Fruit fly (Drosophila melanogaster) whole organism, larva: ENCODE results near the gene CG17075.
A peak's percentile ranks its signal among the peaks of the same experiment; 100 is the strongest.

Source experiments
- noc ChIP-seq: fragments of 200-800 bp; sonication (Bioruptor generic); optimal IDR thresholded peaks from 3 replicates; lab custom pipeline; 2019; ENCODE audit warnings: missing biosample characterization, mild to moderate bottlenecking, missing genetic modification characterization, moderate library complexity

The CG17075 gene

dm6 chr2L:267441-268089, at the start of gene CG17075:
Gene CG17075, minus strand, starts transcription at chr2L:267505.
- TF ChIP-seq noc (tag; lab: Kevin White, UChicago) = peak; percentile 68

dm6 chr2L:309812-310431, 42.6 kb upstream of the CG17075 start:
- TF ChIP-seq noc (tag; lab: Kevin White, UChicago) = no peak

dm6 chr2L:309177-309576, 41.9 kb upstream of the CG17075 start:
- peak; percentile 10 for TF ChIP-seq noc (tag; lab: Kevin White, UChicago)

dm6 chr2L:308194-308706, 40.9 kb upstream of the CG17075 start:
- no peak for TF ChIP-seq noc (tag; lab: Kevin White, UChicago)

dm6 chr2L:307129-307528, 39.8 kb upstream of the CG17075 start:
- TF ChIP-seq noc (tag; lab: Kevin White, UChicago) = no peak

dm6 chr2L:306188-306927, 39.1 kb upstream of the CG17075 start:
- no peak for TF ChIP-seq noc (tag; lab: Kevin White, UChicago)

dm6 chr2L:305646-306045, 38.3 kb upstream of the CG17075 start, which contains the start of gene Plc21C:
Gene Plc21C, plus strand, starts transcription at chr2L:305935.
- peak; percentile 24 for TF ChIP-seq noc (tag; lab: Kevin White, UChicago)

- TF ChIP-seq noc (tag; lab: Kevin White, UChicago) = no peak
Observed at dm6 chr2L:305198-305597, 37.9 kb upstream of the CG17075 start.

- TF ChIP-seq noc (tag; lab: Kevin White, UChicago) = no peak
Observed at dm6 chr2L:303306-303962, 36.1 kb upstream of the CG17075 start.

dm6 chr2L:300877-301706, 33.8 kb upstream of the CG17075 start:
- peak; percentile 66 for TF ChIP-seq noc (tag; lab: Kevin White, UChicago)

- TF ChIP-seq noc (tag; lab: Kevin White, UChicago) = no peak
Observed at dm6 chr2L:300006-300405, 32.7 kb upstream of the CG17075 start.

- TF ChIP-seq noc (tag; lab: Kevin White, UChicago) = no peak
Observed at dm6 chr2L:299038-299437, 31.7 kb upstream of the CG17075 start.

dm6 chr2L:298285-298644, 31.0 kb upstream of the CG17075 start:
- no peak for TF ChIP-seq noc (tag; lab: Kevin White, UChicago)

- peak; percentile 90 for TF ChIP-seq noc (tag; lab: Kevin White, UChicago)
Observed at dm6 chr2L:297480-298284, 30.4 kb upstream of the CG17075 start, which contains the start of gene Pi3K21B. Gene Pi3K21B, plus strand, starts transcription at chr2L:297880.
